Worm (Caenorhabditis elegans): ENCODE data around the gene tbc-19.

Gene tbc-19

DNA sequence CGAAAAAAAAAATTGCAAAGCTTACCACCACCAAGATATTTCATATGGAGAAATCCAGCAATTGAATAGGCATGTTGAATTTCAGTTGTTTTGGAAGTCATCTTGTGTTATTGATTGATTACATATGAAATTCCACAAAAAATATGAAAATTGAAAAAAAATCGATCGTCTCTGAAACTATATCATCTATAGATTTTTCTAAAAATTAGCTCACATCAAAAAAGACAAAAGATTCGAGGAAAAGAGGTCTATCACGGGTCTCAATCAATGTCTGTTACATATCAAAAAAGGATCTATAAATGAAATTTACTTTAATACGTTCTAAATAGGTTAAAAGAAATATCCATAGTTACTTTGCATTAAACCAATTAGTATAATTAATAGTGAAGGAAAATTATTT is at the start of gene tbc-19:
TSS of gene tbc-19 (minus strand) at position 101 of the 400 bp plus-strand sequence.
- TF ChIP-seq him-1 (tag; optimal IDR thresholded peaks at IDR 0.05) (no peak), W03F9.2 (tag; optimal IDR thresholded peaks at IDR 0.05) (no peak), dao-5 (tag; optimal IDR thresholded peaks at IDR 0.05) (no peak)

DNA sequence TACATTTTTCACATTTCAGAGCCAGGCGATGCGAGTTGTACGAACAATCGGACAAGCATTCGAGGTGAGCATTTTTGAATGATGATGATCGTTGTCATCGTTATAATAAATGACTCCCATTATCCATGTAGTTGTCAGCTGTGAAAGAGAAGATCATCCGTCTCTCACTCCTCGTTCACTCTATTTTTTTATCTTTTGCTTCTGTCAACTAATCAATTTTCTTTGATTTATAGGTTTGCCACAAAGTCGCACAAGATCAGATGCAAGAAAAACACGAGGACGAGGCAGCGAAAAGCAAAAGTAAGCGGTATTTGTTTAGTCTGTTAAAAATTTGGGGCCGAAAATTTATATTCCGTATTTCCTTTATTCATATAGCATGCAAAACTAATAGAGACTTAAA is 44.2 kb upstream of the tbc-19 start:
- TF ChIP-seq W03F9.2 (tag; optimal IDR thresholded peaks at IDR 0.05): no peak
- TF ChIP-seq him-1 (tag; optimal IDR thresholded peaks at IDR 0.05): no peak
- no peak for TF ChIP-seq dao-5 (tag; optimal IDR thresholded peaks at IDR 0.05)

DNA sequence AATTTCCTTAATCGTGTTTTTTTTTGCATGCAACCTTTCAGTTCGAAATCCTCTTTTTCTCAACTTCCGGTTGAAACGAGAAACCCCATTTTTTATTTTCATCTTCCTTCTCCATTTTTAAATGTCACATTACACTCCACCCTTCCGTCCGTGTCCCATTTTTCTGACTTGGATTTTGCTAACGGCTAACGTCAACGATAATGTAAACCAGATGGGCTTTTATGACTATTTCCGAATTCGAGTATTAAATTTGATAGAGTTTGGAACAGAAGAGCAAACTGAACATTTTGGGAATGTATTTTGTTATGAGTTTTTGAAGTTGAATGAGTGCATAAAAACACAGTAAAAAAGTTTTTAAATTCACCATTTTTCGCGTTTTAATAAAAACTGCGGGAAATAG is 43.4 kb upstream of the tbc-19 start:
- TF ChIP-seq dao-5 (tag; optimal IDR thresholded peaks at IDR 0.05) (no peak), W03F9.2 (tag; optimal IDR thresholded peaks at IDR 0.05) (no peak), him-1 (tag; optimal IDR thresholded peaks at IDR 0.05) (no peak)

- TF ChIP-seq him-1 (tag; optimal IDR thresholded peaks at IDR 0.05): no peak
- no peak for TF ChIP-seq dao-5 (tag; optimal IDR thresholded peaks at IDR 0.05)
- TF ChIP-seq W03F9.2 (tag; optimal IDR thresholded peaks at IDR 0.05): no peak
Measured at ce11 chrX:14054799-14055198, 42.5 kb upstream of the tbc-19 start.

ce11 chrX:14053754-14054153 is 41.4 kb upstream of the tbc-19 start:
- TF ChIP-seq W03F9.2 (tag; optimal IDR thresholded peaks at IDR 0.05) (no peak), dao-5 (tag; optimal IDR thresholded peaks at IDR 0.05) (no peak), him-1 (tag; optimal IDR thresholded peaks at IDR 0.05) (no peak)

- no peak for TF ChIP-seq dao-5 (tag; optimal IDR thresholded peaks at IDR 0.05)
- TF ChIP-seq him-1 (tag; optimal IDR thresholded peaks at IDR 0.05): no peak
- no peak for TF ChIP-seq W03F9.2 (tag; optimal IDR thresholded peaks at IDR 0.05)
Measured at ce11 chrX:14049235-14049634, 36.9 kb upstream of the tbc-19 start, which contains the start of gene dyc-1. dyc-1 (plus strand) TSS chrX:14049535.

DNA sequence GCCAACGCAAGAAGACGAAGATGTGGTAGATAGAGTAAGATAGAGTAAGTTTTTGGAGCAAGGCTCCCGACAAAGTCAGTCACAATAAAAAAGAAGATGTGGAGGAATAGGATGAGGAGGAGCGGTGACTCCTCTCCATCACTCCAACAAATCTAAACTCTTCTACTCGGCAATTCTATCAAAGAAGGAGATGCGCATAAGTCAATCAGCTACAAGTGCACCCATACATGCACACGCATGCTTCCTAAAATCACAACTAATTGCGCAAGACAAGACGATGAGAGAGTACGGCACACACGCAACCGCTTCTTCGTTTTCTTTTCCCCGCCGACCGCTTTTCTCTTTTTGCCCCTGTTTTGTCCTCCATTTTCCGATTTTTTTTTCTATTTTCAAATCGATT is 35.3 kb upstream of the tbc-19 start:
- TF ChIP-seq W03F9.2 (tag; optimal IDR thresholded peaks at IDR 0.05) (no peak), him-1 (tag; optimal IDR thresholded peaks at IDR 0.05) (no peak), dao-5 (tag; optimal IDR thresholded peaks at IDR 0.05) (no peak)

DNA sequence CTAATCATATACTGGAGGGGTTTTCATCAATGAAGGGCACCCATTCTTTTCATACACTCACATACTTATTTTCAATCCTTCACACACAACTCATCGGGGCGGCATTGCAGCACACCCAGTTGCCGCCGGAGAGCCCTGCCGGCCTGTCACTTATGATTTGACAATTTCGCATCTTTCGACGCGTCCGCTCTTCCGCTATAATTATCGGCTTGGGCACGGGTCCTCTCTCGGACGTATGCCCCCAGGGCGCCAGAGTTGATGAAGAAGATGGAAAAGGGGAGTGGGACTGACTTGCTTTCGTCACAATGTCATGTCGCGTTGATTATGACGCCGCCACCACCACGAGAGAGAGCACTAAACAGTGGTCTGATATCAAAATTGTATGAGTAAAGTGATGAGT is 32.0 kb upstream of the tbc-19 start:
- TF ChIP-seq him-1 (tag; optimal IDR thresholded peaks at IDR 0.05): no peak
- TF ChIP-seq W03F9.2 (tag; optimal IDR thresholded peaks at IDR 0.05): no peak
- no peak for TF ChIP-seq dao-5 (tag; optimal IDR thresholded peaks at IDR 0.05)

- TF ChIP-seq him-1 (tag; optimal IDR thresholded peaks at IDR 0.05): no peak
- TF ChIP-seq dao-5 (tag; optimal IDR thresholded peaks at IDR 0.05): no peak
- TF ChIP-seq W03F9.2 (tag; optimal IDR thresholded peaks at IDR 0.05): no peak
Measured at ce11 chrX:14039293-14039692, 27.0 kb upstream of the tbc-19 start.

DNA sequence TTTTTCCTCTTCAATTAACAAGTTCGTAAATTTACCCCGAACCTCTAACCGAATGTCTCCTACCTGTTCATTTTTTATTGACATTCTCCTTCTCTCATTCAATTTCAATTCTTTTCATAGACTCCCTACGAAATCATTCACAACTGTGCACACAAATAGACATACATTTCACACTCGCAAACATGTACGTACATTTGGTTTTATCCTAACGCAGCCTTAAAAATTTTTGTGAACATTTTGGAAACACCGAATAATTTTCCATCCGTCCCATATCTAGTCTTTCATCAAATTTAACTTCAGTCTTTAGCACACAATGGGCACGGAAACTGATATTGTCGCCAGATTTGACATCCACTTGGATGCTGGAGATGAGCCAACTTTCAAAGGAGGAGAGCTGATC is 21.2 kb upstream of the tbc-19 start, which contains the start of gene arrd-25:
TSS of gene arrd-25 (plus strand) at position 301 of the 400 bp plus-strand sequence.
- TF ChIP-seq him-1 (tag; optimal IDR thresholded peaks at IDR 0.05) (no peak), W03F9.2 (tag; optimal IDR thresholded peaks at IDR 0.05) (no peak), dao-5 (tag; optimal IDR thresholded peaks at IDR 0.05) (no peak)

ce11 chrX:14030524-14030923 is 18.2 kb upstream of the tbc-19 start:
- TF ChIP-seq W03F9.2 (tag; optimal IDR thresholded peaks at IDR 0.05) (no peak), him-1 (tag; optimal IDR thresholded peaks at IDR 0.05) (no peak), dao-5 (tag; optimal IDR thresholded peaks at IDR 0.05) (no peak)

- TF ChIP-seq dao-5 (tag; optimal IDR thresholded peaks at IDR 0.05) (no peak), W03F9.2 (tag; optimal IDR thresholded peaks at IDR 0.05) (no peak), him-1 (tag; optimal IDR thresholded peaks at IDR 0.05) (no peak)
Measured at ce11 chrX:14029872-14030271, 17.6 kb upstream of the tbc-19 start.

DNA sequence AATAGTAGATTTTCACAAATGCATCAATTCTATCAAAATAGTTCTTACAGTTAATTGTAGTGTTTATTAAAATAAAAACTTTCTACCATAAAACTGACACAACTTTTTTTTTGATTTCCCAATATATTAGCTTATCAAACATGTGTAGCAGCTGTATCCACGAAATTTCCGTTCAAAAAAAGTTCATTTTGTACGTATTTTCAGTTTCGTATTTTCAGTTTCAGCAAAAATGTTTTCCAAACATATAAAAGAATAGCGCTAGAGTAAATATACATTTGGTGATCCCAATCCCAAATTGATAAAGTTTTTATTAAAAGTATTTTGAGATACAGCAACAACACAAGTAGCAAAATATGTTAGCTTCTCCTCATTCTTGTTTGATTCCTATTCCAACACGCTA is 17.1 kb upstream of the tbc-19 start:
- TF ChIP-seq him-1 (tag; optimal IDR thresholded peaks at IDR 0.05) (no peak), W03F9.2 (tag; optimal IDR thresholded peaks at IDR 0.05) (no peak), dao-5 (tag; optimal IDR thresholded peaks at IDR 0.05) (no peak)

DNA sequence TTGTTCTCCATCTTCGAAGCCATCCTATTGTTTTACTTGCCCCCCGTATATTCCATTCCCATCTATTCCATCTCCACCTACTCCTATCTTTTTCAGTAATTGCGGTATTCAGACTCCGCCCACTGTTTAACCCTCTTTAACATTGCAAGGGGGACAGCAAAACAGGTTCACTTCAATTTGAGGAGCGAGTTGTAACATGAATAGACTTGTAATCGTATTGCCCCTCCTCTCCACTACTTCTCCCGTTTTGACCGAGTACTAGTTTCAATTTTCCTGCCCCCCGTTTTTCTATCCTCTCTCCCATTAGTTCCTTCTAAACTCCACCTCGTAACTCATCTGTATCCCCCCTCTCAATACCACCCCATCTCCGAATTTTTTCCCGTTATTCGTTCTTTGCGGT is 16.2 kb upstream of the tbc-19 start:
- no peak for TF ChIP-seq W03F9.2 (tag; optimal IDR thresholded peaks at IDR 0.05)
- no peak for TF ChIP-seq him-1 (tag; optimal IDR thresholded peaks at IDR 0.05)
- TF ChIP-seq dao-5 (tag; optimal IDR thresholded peaks at IDR 0.05): no peak

DNA sequence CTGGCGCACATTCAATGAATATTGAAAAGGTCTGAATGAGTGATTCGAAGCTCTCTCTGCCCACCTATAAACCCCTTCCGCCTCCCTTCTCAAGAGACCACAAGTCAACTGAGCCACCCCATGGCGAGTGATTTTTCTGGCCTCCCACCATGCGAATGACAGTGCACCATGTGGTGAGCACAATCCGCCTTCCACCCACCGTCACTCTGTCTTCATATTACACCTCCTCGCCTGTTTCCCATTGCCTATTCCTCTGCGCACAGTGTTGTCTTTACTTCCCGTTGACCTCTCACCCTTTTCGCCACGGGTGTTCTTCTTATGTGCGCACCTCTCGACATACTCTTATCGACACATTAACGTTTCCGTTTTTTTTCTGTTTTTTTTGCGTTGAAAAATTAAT is 14.6 kb upstream of the tbc-19 start:
- no peak for TF ChIP-seq dao-5 (tag; optimal IDR thresholded peaks at IDR 0.05)
- no peak for TF ChIP-seq him-1 (tag; optimal IDR thresholded peaks at IDR 0.05)
- no peak for TF ChIP-seq W03F9.2 (tag; optimal IDR thresholded peaks at IDR 0.05)
